Worm (Caenorhabditis elegans): ENCODE data around the gene F56D2.5.

DNA sequence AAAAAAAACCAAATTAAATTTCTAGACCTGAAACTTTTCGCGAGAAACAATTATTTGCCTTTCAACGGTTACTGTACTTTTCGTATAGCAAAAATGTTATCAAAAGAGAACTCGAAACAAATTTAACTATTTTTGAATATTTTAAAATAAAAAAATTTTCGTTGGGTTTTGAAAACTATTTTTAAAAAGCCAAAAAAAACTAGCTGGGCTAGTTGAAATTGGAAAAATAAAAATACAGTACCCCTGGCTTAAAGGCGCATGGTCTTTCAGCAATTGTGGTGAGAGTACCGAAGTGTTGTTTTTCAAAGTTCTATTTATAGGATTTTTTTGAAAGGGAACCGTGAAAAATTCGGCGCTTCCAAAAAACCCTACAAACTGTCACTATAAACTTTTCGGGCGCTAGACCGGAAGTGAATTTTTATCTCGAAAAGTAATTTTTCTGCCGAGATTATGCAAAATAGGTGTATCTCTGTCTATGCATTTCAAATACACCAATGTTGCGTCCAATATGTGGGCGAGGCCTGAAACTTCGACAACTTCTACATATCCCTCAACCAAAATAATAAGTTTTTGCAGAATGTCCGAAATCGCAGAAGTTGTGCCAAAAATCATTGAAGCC lies 37.4 kb downstream of the F56D2.5 start, which contains the start of gene D1044.1:
- TF ChIP-seq nhr-237 (tag; optimal IDR thresholded peaks at IDR 0.05) (no peak), ces-1 (GFP tag; optimal IDR thresholded peaks at IDR 0.05) (no peak), snpc-4 (tag; optimal IDR thresholded peaks at IDR 0.05) (no peak), blmp-1 (tag; optimal IDR thresholded peaks at IDR 0.05) (no peak), pha-4 (tag; optimal IDR thresholded peaks at IDR 0.05) (no peak), zip-8 (tag; optimal IDR thresholded peaks at IDR 0.05) (no peak), unc-62 (GFP tag; optimal IDR thresholded peaks at IDR 0.05) (no peak)

All from whole organism, mixed stage, embryonic.